Worm (Caenorhabditis elegans) whole organism, L1 larva: ENCODE measurements around the gene bath-1.
"Not testable (repeated sequence)": the region's sequence is repeated elsewhere in the genome, so short reads cannot be mapped to it uniquely, and the experiment has no call there.

Source experiments
- C16A3.4 ChIP-seq: fragments of 150-350 bp; optimal IDR thresholded peaks from 2 replicates; lab custom pipeline; 2014; ENCODE audit warnings: missing biosample characterization, missing genetic modification characterization
- F16B12.6 ChIP-seq: fragments of 150-350 bp; optimal IDR thresholded peaks from 2 replicates; lab custom pipeline; 2014; ENCODE audit warnings: missing biosample characterization, missing genetic modification characterization
- Y116A8C.19 ChIP-seq: sonication (generic microtip); optimal IDR thresholded peaks from 2 replicates; lab custom pipeline; 2016; ENCODE audit warnings: missing compliant biosample characterization, missing genetic modification characterization, borderline replicate concordance
- blmp-1 ChIP-seq: fragments of 150-350 bp; optimal IDR thresholded peaks from 2 replicates; lab custom pipeline; 2014; ENCODE audit warnings: missing biosample characterization, missing genetic modification characterization
- ceh-63 ChIP-seq: fragments of 200-800 bp; sonication (Bioruptor generic); optimal IDR thresholded peaks from 2 replicates; lab custom pipeline; 2018; ENCODE audit warnings: mild to moderate bottlenecking, missing genetic modification characterization, missing compliant biosample characterization
- ceh-82 ChIP-seq, 3 experiments: fragments of 150-350 bp in 1 of 3; sonication (generic microtip) in 2 of 3; optimal IDR thresholded peaks; 2 replicates each; lab custom pipeline; 2014 to 2017; ENCODE audit warnings: missing biosample characterization in 3 of 3, missing genetic modification characterization in 3 of 3
- dpl-1 ChIP-seq, 3 experiments: fragments of 150-350 bp in 2 of 3; sonication (generic microtip) in 1 of 3; optimal IDR thresholded peaks; 2 replicates each; lab custom pipeline; 2014 to 2017; ENCODE audit warnings: missing biosample characterization in 3 of 3, missing genetic modification characterization in 3 of 3, missing genetic modification reagents in 3 of 3
- efl-1 ChIP-seq, 4 experiments: fragments of 150-350 bp; optimal IDR thresholded peaks in 3 of 4; peaks in 1 of 4; 1 replicate in 1 of 4; 2 replicates in 3 of 4; lab custom pipeline; 2014; ENCODE audit warnings: missing biosample characterization in 2 of 4, missing genetic modification characterization in 2 of 4, missing genetic modification reagents in 2 of 4
- elt-2 ChIP-seq: sonication (generic microtip); optimal IDR thresholded peaks from 2 replicates; lab custom pipeline; 2016; ENCODE audit warnings: missing genetic modification characterization, mild to moderate bottlenecking, inconsistent platforms, missing compliant biosample characterization, missing genetic modification reagents
- fkh-10 ChIP-seq: sonication (generic microtip); optimal IDR thresholded peaks from 2 replicates; lab custom pipeline; 2017; ENCODE audit warnings: missing biosample characterization, missing genetic modification reagents, missing genetic modification characterization
- fkh-4 ChIP-seq: sonication (generic microtip); optimal IDR thresholded peaks from 2 replicates; lab custom pipeline; 2016; ENCODE audit warnings: missing compliant biosample characterization, missing genetic modification characterization, borderline replicate concordance
- fkh-8 ChIP-seq: sonication (generic microtip); optimal IDR thresholded peaks from 2 replicates; lab custom pipeline; 2016; ENCODE audit warnings: mild to moderate bottlenecking, missing genetic modification characterization, missing compliant biosample characterization
- grh-1 ChIP-seq: fragments of 200-800 bp; sonication (Bioruptor generic); IDR thresholded peaks from 2 replicates; pipeline ENCODE4 v1.3.6; 2022; ENCODE audit warnings: missing genetic modification reagents, missing genetic modification characterization, missing compliant biosample characterization
- isw-1 ChIP-seq: fragments of 200-800 bp; sonication (Bioruptor generic); IDR thresholded peaks from 2 replicates; pipeline ENCODE4 v1.3.6; 2022; ENCODE audit warnings: missing genetic modification characterization, missing compliant biosample characterization
- lin-13 ChIP-seq: fragments of 150-350 bp; optimal IDR thresholded peaks from 2 replicates; lab custom pipeline; 2014; ENCODE audit warnings: missing biosample characterization, missing genetic modification reagents, missing genetic modification characterization
- lin-14 ChIP-seq: fragments of 200-800 bp; sonication (Bioruptor generic); optimal IDR thresholded peaks from 2 replicates; lab custom pipeline; 2018; ENCODE audit warnings: mild to moderate bottlenecking, missing genetic modification characterization, moderate library complexity, missing compliant biosample characterization
- lin-35 ChIP-seq, 2 experiments: fragments of 150-350 bp; optimal IDR thresholded peaks; 2 replicates each; lab custom pipeline; 2014; ENCODE audit warnings: missing biosample characterization in 2 of 2, missing genetic modification characterization in 2 of 2, missing genetic modification reagents in 2 of 2
- lin-39 ChIP-seq: fragments of 150-350 bp; optimal IDR thresholded peaks from 2 replicates; lab custom pipeline; 2014; ENCODE audit warnings: missing biosample characterization, missing genetic modification reagents, missing genetic modification characterization
- lir-3 ChIP-seq: sonication (generic microtip); optimal IDR thresholded peaks from 2 replicates; lab custom pipeline; 2016; ENCODE audit warnings: mild to moderate bottlenecking, missing genetic modification characterization, moderate library complexity, missing compliant biosample characterization; ENCODE audit not compliant: poor library complexity
- lsy-2 ChIP-seq, 2 experiments: fragments of 150-350 bp; optimal IDR thresholded peaks; 2 replicates each; lab custom pipeline; 2014; ENCODE audit warnings: missing biosample characterization in 2 of 2, missing genetic modification characterization in 2 of 2
- mab-9 ChIP-seq: fragments of 200-800 bp; sonication (Bioruptor generic); IDR thresholded peaks from 2 replicates; pipeline ENCODE4 v1.3.6; 2022; ENCODE audit warnings: missing genetic modification reagents, missing genetic modification characterization, missing compliant biosample characterization
- mdl-1 ChIP-seq, 2 experiments: fragments of 150-350 bp; optimal IDR thresholded peaks; 2 replicates each; lab custom pipeline; 2014 to 2017; ENCODE audit warnings: missing biosample characterization in 2 of 2, missing genetic modification characterization in 2 of 2, inconsistent platforms in 1 of 2
- mef-2 ChIP-seq: fragments of 150-350 bp; optimal IDR thresholded peaks from 2 replicates; lab custom pipeline; 2014; ENCODE audit warnings: missing biosample characterization, missing genetic modification characterization
- mep-1 ChIP-seq: fragments of 150-350 bp; optimal IDR thresholded peaks from 2 replicates; lab custom pipeline; 2014; ENCODE audit warnings: missing biosample characterization, missing genetic modification characterization
- nhr-11 ChIP-seq: fragments of 150-350 bp; optimal IDR thresholded peaks from 2 replicates; lab custom pipeline; 2014; ENCODE audit warnings: missing biosample characterization, missing genetic modification characterization
- nhr-19 ChIP-seq: fragments of 200-800 bp; sonication (Bioruptor generic); conservative IDR thresholded peaks from 2 replicates; pipeline ENCODE4 v1.3.6; 2022; ENCODE audit warnings: missing genetic modification characterization, missing compliant biosample characterization
- nhr-237 ChIP-seq: fragments of 150-350 bp; optimal IDR thresholded peaks from 2 replicates; lab custom pipeline; 2014; ENCODE audit warnings: missing biosample characterization, missing genetic modification characterization
- nhr-28 ChIP-seq: fragments of 150-350 bp; optimal IDR thresholded peaks from 2 replicates; lab custom pipeline; 2014; ENCODE audit warnings: missing biosample characterization, missing genetic modification characterization
- nhr-71 ChIP-seq: sonication (generic microtip); optimal IDR thresholded peaks from 2 replicates; lab custom pipeline; 2016; ENCODE audit warnings: mild to moderate bottlenecking, missing genetic modification characterization, moderate library complexity, missing compliant biosample characterization
- nhr-84 ChIP-seq: sonication (generic microtip); optimal IDR thresholded peaks from 2 replicates; lab custom pipeline; 2017; ENCODE audit warnings: missing biosample characterization, missing genetic modification characterization
- nhr-90 ChIP-seq: sonication (generic microtip); optimal IDR thresholded peaks from 2 replicates; lab custom pipeline; 2016; ENCODE audit warnings: mild to moderate bottlenecking, missing genetic modification characterization, missing compliant biosample characterization; ENCODE audit not compliant: poor library complexity
- pag-3 ChIP-seq: sonication (generic microtip); optimal IDR thresholded peaks from 2 replicates; lab custom pipeline; 2017; ENCODE audit warnings: missing genetic modification characterization, mild to moderate bottlenecking, missing compliant biosample characterization, antibody characterized with exemption, borderline replicate concordance; ENCODE audit not compliant: insufficient read depth
- pqm-1 ChIP-seq: sonication (generic microtip); optimal IDR thresholded peaks from 3 replicates; lab custom pipeline; 2017; ENCODE audit warnings: missing biosample characterization, missing genetic modification characterization
- skn-1 ChIP-seq: fragments of 150-350 bp; optimal IDR thresholded peaks from 2 replicates; lab custom pipeline; 2014; ENCODE audit warnings: missing biosample characterization, missing genetic modification characterization
- snpc-4 ChIP-seq: fragments of 150-350 bp; optimal IDR thresholded peaks from 2 replicates; lab custom pipeline; 2014; ENCODE audit warnings: missing biosample characterization, missing genetic modification characterization
- snu-23 ChIP-seq: sonication (generic microtip); optimal IDR thresholded peaks from 2 replicates; lab custom pipeline; 2016; ENCODE audit warnings: missing genetic modification characterization, missing compliant biosample characterization
- sox-4 ChIP-seq: sonication (generic microtip); optimal IDR thresholded peaks from 2 replicates; lab custom pipeline; 2016; ENCODE audit warnings: missing genetic modification characterization, missing compliant biosample characterization
- sptf-1 ChIP-seq: fragments of 150-350 bp; optimal IDR thresholded peaks from 2 replicates; lab custom pipeline; 2014; ENCODE audit warnings: missing biosample characterization, missing genetic modification characterization
- swsn-7 ChIP-seq: sonication (generic microtip); optimal IDR thresholded peaks from 2 replicates; lab custom pipeline; 2016; ENCODE audit warnings: missing genetic modification characterization, missing compliant biosample characterization
- unc-130 ChIP-seq: fragments of 150-350 bp; optimal IDR thresholded peaks from 2 replicates; lab custom pipeline; 2017; ENCODE audit warnings: missing biosample characterization, missing genetic modification characterization, inconsistent platforms
- unc-62 ChIP-seq: fragments of 150-350 bp; optimal IDR thresholded peaks from 2 replicates; lab custom pipeline; 2014; ENCODE audit warnings: missing biosample characterization, missing genetic modification reagents, missing genetic modification characterization
- unc-86 ChIP-seq: sonication (generic microtip); optimal IDR thresholded peaks from 2 replicates; lab custom pipeline; 2016; ENCODE audit warnings: missing genetic modification characterization, missing compliant biosample characterization
- vab-15 ChIP-seq: sonication (generic microtip); optimal IDR thresholded peaks from 2 replicates; lab custom pipeline; 2017; ENCODE audit warnings: missing genotype, mild to moderate bottlenecking, missing genetic modification characterization, missing compliant biosample characterization
- xbp-1 ChIP-seq: sonication (generic microtip); optimal IDR thresholded peaks from 2 replicates; lab custom pipeline; 2016; ENCODE audit warnings: missing genetic modification characterization, missing compliant biosample characterization

Gene bath-1

DNA sequence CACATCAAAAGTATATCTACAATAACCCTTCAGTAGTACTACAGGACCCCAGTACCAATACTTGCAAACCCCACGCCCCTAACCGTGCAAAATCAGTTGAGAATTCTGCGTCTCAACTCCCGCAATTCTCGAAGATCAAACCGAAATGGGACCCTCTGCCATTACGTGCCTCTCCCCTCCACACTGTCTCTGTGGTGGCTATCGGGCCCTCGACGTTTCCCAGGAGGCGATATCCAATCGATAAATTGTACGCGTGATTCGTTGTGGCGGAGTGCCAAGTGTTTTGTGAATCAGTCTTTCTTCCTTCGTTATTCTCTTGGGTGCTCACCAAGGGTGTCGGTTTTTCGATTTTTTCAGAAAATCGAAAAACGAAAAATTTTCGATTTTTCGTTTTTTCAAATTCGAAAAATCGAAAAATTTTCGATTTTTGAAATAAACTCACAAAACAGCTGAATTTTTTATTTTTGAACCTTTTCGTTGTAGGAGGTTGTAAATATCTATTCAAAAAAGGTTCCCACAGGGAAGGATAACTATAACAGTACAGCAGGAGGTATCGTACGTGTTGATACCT is 38.9 kb upstream of the bath-1 start, which contains the start of gene F07E5.12:
F07E5.12 (plus strand) TSS at position 521 of the 571 bp plus-strand sequence.
- not testable (repeated sequence) for TF ChIP-seq efl-1 (optimal IDR thresholded peaks at IDR 0.05; lab: Kevin White, UChicago)
- peak in 1 of 2 experiments; percentile 60 for TF ChIP-seq efl-1 (GFP tag; optimal IDR thresholded peaks at IDR 0.05 in 1 of 2; lab: Kevin White, UChicago)

DNA sequence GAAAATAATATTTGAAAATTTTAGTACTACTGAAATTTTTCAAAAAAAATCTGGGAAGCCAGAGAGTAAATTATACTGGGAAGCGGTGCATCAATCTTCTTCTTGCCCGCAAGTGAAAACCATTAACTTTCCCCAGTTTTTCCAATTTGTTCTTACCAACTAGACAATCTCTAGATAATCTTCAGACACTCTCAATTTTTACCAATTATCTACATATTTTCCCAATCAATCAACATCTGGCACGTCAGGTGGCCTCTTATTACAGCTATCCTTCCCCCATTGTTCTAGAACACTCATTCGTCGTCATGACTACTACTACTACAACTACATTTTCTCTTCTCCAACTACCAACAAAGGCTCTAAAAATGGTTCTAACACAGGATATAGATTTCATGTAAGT is 35.9 kb upstream of the bath-1 start, which contains the start of gene fbxb-6:
fbxb-6 (plus strand) TSS at position 301 of the 400 bp plus-strand sequence.
- TF ChIP-seq efl-1 (optimal IDR thresholded peaks at IDR 0.05; lab: Kevin White, UChicago), result no peak
- TF ChIP-seq efl-1 (GFP tag; optimal IDR thresholded peaks at IDR 0.05 in 1 of 2; lab: Kevin White, UChicago), result peak in 1 of 2 experiments; percentile 68
- no peak for TF ChIP-seq nhr-237 (tag; lab: Kevin White, UChicago)

DNA sequence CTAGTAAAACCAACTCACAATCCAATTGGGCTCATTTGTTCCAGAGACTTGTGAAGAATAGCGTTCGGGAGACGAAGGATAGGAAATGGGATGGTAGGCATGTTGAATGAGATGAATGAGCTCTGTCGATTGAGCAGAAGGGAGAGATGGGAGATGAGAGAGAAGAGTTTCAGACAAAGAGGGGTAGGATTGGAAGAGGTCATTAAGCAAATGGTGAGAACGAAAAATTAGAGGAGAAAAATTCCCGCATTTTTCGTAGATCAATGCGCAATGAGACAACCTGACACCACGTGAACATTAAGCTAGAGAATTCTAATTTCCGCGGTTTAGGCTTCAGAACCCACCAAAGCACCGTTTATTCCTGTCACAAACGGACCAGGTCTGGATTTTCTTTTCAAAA is 35.4 kb upstream of the bath-1 start, which contains the start of gene F07E5.13:
F07E5.13 (minus strand) TSS at position 101 of the 400 bp plus-strand sequence.
- TF ChIP-seq fkh-10 (no peak), vab-15 (no peak), nhr-90 (no peak), snu-23 (GFP tag; lab: Kevin White, UChicago) (no peak), xbp-1 (no peak), snpc-4 (no peak), sox-4 (tag; lab: Kevin White, UChicago) (no peak), pqm-1 (tag; lab: Kevin White, UChicago) (no peak)
- TF ChIP-seq, all 84 proteins: peak for 0

DNA sequence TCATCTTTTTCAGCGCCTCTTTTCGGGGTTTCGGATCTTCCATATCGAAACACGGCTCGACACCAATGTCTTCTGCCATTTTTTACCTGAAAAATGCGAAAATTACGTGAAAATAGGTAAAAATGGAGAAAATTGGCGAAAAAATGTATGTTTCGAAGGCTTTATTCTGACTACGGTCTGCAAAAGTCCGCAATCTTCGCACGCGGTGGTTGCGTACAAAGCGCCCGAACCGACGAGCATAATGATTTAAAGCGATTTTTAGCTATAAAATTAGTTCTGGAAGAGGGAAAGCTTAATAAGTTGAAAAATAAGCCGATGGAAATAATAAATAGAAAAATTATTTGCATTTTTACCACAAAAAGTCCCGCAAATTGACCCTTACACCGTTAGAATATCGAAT is 30.4 kb upstream of the bath-1 start, which contains the start of gene F07E5.5:
F07E5.5 (minus strand) TSS at position 86 of the 400 bp plus-strand sequence.
- TF ChIP-seq F16B12.6 (tag; lab: Kevin White, UChicago) (peak; percentile 91), efl-1 (optimal IDR thresholded peaks at IDR 0.05; lab: Kevin White, UChicago) (peak; percentile 75 to 78), efl-1 (GFP tag; optimal IDR thresholded peaks at IDR 0.05 in 1 of 2; lab: Kevin White, UChicago) (peak; percentile 75 to 97), nhr-84 (tag; lab: Kevin White, UChicago) (no peak), skn-1 (tag; lab: Kevin White, UChicago) (peak; percentile 55), unc-86 (tag; lab: Kevin White, UChicago) (peak; percentile 10), grh-1 (no peak), elt-2 (tag; lab: Kevin White, UChicago) (peak; percentile 28), dpl-1 (GFP tag; optimal IDR thresholded peaks at IDR 0.05; lab: Kevin White, UChicago) (peak; percentile 54 to 78 (median 74)), vab-15 (peak; percentile 27), xbp-1 (peak; percentile 45), nhr-71 (tag; lab: Kevin White, UChicago) (no peak), nhr-19 (GFP tag; lab: Robert Waterston, UW) (peak; percentile 49), mef-2 (tag; lab: Kevin White, UChicago) (no peak), lin-39 (tag; lab: Kevin White, UChicago) (peak; percentile 5), lin-13 (GFP tag; lab: Kevin White, UChicago) (peak; percentile 4), fkh-4 (tag; lab: Kevin White, UChicago) (no peak), fkh-8 (tag; lab: Kevin White, UChicago) (peak; percentile 43), unc-62 (no peak), sptf-1 (tag; lab: Kevin White, UChicago) (no peak), unc-130 (peak; percentile 79), lin-35 (GFP tag; optimal IDR thresholded peaks at IDR 0.05; lab: Kevin White, UChicago) (peak; percentile 61 to 77), snpc-4 (peak; percentile 23), swsn-7 (tag; lab: Kevin White, UChicago) (peak; percentile 51), nhr-11 (peak; percentile 14), ceh-63 (GFP tag; lab: Kevin White, UChicago) (no peak), mab-9 (no peak), nhr-28 (no peak), isw-1 (peak; percentile 25), ceh-82 (tag; optimal IDR thresholded peaks at IDR 0.05; lab: Kevin White, UChicago) (peak; percentile 19 to 66 (median 64)), C16A3.4 (tag; lab: Kevin White, UChicago) (peak; percentile 46), Y116A8C.19 (tag; lab: Kevin White, UChicago) (no peak), mdl-1 (tag; optimal IDR thresholded peaks at IDR 0.05; lab: Kevin White, UChicago) (peak in 1 of 2 experiments; percentile 14), pag-3 (tag; lab: Kevin White, UChicago) (no peak), lsy-2 (tag; optimal IDR thresholded peaks at IDR 0.05; lab: Kevin White, UChicago) (peak; percentile 96 to 98), lir-3 (tag; lab: Kevin White, UChicago) (no peak), blmp-1 (tag; lab: Kevin White, UChicago) (peak; percentile 13), mep-1 (peak; percentile 77), lin-14 (GFP tag; lab: Kevin White, UChicago) (no peak)
